Fruit fly (Drosophila melanogaster): ENCODE results near the gene snf.

snf gene

DNA sequence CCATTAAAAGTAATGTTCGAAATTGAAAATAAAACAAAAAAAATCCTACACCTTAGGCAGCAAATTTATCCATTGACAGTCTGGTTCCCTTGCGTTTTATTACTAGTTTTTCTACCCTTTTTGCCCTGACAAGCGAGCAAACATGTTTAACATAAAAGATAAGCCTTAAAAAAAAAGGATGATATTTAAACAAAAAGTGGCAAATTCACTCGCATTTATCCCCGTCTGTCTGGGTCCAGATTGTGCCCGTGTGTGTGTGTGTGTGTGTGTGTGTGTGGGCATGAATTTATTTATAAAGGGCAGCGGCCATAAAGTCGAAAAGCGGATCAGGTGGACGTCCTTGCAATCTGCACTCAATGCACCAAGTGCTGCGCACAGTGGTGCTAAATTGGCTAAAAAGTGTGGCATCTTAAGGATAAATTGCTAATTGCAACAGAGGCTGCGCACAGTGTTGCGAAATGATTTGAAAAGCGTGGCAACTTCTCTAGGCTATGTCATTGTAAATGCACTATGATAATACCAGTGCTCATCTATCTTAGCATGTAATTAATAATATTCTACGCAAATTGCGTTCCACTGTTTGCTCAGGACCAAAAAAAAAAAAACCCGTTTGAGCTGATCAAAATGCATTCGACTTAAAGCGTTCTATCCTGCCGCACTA, 8.3 kb upstream of the snf start (continued):
- TF ChIP-seq CG3919 (GFP tag; optimal IDR thresholded peaks at IDR 0.05) (peak; percentile 60), pdm3 (GFP tag; optimal IDR thresholded peaks at IDR 0.05) (peak; percentile 53), CG6163 (GFP tag; IDR thresholded peaks at IDR 0.05) (0 out of 3 replicates have a peak, but pooled peaks have one; percentile 67), CG10631 (GFP tag; optimal IDR thresholded peaks at IDR 0.05) (peak; percentile 48), OdsH (GFP tag; optimal IDR thresholded peaks at IDR 0.05) (peak; percentile 29), topi (GFP tag; optimal IDR thresholded peaks at IDR 0.05) (peak; percentile 55), Eip93F (GFP tag; optimal IDR thresholded peaks at IDR 0.05) (no peak), cyc (GFP tag; optimal IDR thresholded peaks at IDR 0.05) (peak; percentile 30), CG16779 (tag; optimal IDR thresholded peaks at IDR 0.05) (no peak), CG11762 (GFP tag; optimal IDR thresholded peaks at IDR 0.05; ENCODE audit: insufficient read depth) (no peak), CG11294 (GFP tag; IDR thresholded peaks at IDR 0.05) (no peak), CG6276 (GFP tag; optimal IDR thresholded peaks at IDR 0.05) (no peak), CG34406 (GFP tag; optimal IDR thresholded peaks at IDR 0.05) (peak; percentile 34), Sox15 (GFP tag; optimal IDR thresholded peaks at IDR 0.05) (peak; percentile 27), eg (GFP tag; IDR thresholded peaks at IDR 0.05) (no peak), esn (GFP tag; optimal IDR thresholded peaks at IDR 0.05) (peak; percentile 58), fd85E (GFP tag; optimal IDR thresholded peaks at IDR 0.05) (no peak), fkh (GFP tag; optimal IDR thresholded peaks at IDR 0.05) (no peak), Ets96B (tag; optimal IDR thresholded peaks at IDR 0.05) (peak; percentile 54), CG31627 (GFP tag; optimal IDR thresholded peaks at IDR 0.05) (peak; percentile 9), CG6854 (GFP tag; optimal IDR thresholded peaks at IDR 0.05) (no peak), spab (GFP tag; optimal IDR thresholded peaks at IDR 0.05) (peak; percentile 61), CG6792 (GFP tag; optimal IDR thresholded peaks at IDR 0.05) (peak; percentile 53), CG8632 (GFP tag; optimal IDR thresholded peaks at IDR 0.05) (peak; percentile 52), Hr38 (GFP tag; optimal IDR thresholded peaks at IDR 0.05) (no peak), CG4318 (GFP tag; optimal IDR thresholded peaks at IDR 0.05) (no peak), Blimp-1 (GFP tag; optimal IDR thresholded peaks at IDR 0.05) (no peak), vri (GFP tag; optimal IDR thresholded peaks at IDR 0.05) (no peak), CG32006 (GFP tag; optimal IDR thresholded peaks at IDR 0.05) (no peak), Eip75B (GFP tag; optimal IDR thresholded peaks at IDR 0.05) (peak; percentile 75), Smox (GFP tag; optimal IDR thresholded peaks at IDR 0.05) (no peak), Sox14 (GFP tag; optimal IDR thresholded peaks at IDR 0.05) (peak; percentile 67), ss (GFP tag; optimal IDR thresholded peaks at IDR 0.05) (peak; percentile 45 to 71)

DNA sequence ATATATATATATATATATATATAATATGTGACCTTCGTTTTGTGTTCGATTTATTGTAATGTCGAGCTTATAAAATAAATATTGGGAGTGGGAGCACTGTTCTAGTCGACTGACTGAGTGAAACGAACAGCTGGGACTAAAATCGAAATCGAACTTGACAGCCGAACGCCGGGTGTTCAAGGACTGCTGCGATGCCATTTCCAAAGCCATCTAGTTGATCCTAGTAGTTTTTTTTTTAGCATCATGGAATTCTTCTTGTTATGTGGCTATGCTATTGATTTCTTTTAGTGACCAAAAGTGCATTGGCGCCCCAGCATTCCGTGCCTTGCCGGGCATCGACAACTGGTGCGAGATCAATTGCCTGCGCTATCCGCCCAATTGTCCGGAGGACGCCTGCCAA, 3.5 kb upstream of the snf start, which contains the start of gene CG3323:
TSS of gene CG3323 (minus strand) at position 101 of the 400 bp plus-strand sequence.
- TF ChIP-seq CG4318 (GFP tag; optimal IDR thresholded peaks at IDR 0.05): no peak

DNA sequence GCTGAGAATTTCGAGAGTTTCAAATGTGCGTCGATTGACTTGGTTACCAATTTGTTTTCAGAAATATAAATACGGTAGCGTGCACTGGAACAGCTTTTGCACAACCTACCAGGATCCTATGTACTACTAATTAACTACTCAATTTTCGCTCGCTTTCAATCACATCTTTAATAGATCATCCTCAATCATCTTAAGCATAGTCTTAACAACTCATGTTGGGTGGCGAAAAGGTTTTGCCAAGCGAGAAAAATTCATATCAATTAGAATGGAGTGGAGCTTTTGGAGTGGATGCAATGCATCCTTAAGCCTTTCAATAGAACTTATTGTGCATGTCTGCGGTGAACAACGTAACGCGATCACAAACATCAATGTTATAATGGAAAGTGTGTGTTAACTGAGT, 1.7 kb upstream of the snf start, which contains the start of gene CG17764:
TSS of gene CG17764 (minus strand) at position 101 of the 400 bp plus-strand sequence.
- TF ChIP-seq esn (GFP tag; optimal IDR thresholded peaks at IDR 0.05) (no peak), CG11294 (GFP tag; IDR thresholded peaks at IDR 0.05) (no peak), Lpt (GFP tag; optimal IDR thresholded peaks at IDR 0.05) (no peak)

DNA sequence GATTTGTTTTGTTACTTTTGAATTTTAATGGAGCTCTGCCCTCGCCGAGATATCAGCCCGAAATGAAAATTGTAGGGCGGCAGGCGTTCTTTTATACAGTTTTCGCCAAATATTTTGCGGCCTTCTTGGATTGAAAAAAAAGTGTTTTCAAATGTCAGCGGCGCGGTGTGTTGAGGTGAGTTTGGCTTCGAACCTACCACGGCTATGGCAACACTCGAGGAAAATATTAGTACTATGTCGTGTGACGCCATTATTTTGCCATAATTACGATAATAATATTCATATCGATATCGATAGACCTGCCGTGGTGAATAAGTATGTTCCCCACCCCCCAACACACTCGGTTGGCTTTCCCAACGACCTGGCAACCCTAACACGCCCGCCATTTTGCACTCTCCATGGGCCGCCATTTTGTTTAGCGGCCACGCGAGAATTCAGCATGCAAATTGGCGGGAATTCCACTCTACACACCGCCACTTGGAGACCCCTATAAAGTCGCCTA, 2.8 kb downstream of the snf start, which contains the start of the genes TrxT and dhd:
TSS of gene TrxT (minus strand) at position 51 of the 502 bp plus-strand sequence.
TSS of gene dhd (plus strand) at position 334 of the 502 bp plus-strand sequence.
- TF ChIP-seq fkh (GFP tag; optimal IDR thresholded peaks at IDR 0.05) (no peak), topi (GFP tag; optimal IDR thresholded peaks at IDR 0.05) (no peak), CG11902 (GFP tag; optimal IDR thresholded peaks at IDR 0.05) (no peak), CG6163 (GFP tag; IDR thresholded peaks at IDR 0.05) (peak; percentile 67), spab (GFP tag; optimal IDR thresholded peaks at IDR 0.05) (no peak), CG32006 (GFP tag; optimal IDR thresholded peaks at IDR 0.05) (no peak), Met (GFP tag; optimal IDR thresholded peaks at IDR 0.05) (no peak), CG11762 (GFP tag; optimal IDR thresholded peaks at IDR 0.05; ENCODE audit: insufficient read depth) (no peak), dac (GFP tag; optimal IDR thresholded peaks at IDR 0.05) (no peak), CG8119 (GFP tag; IDR thresholded peaks at IDR 0.05) (peak; percentile 36; the same call in 1 of the 3 replicates), CG6276 (GFP tag; optimal IDR thresholded peaks at IDR 0.05) (no peak), Blimp-1 (GFP tag; optimal IDR thresholded peaks at IDR 0.05) (no peak), ss (GFP tag; optimal IDR thresholded peaks at IDR 0.05) (no peak), CG3032 (tag; optimal IDR thresholded peaks at IDR 0.05) (peak; percentile 95), vri (GFP tag; optimal IDR thresholded peaks at IDR 0.05) (no peak), Hr39 (GFP tag; optimal IDR thresholded peaks at IDR 0.05) (no peak), CG10669 (GFP tag; optimal IDR thresholded peaks at IDR 0.05) (no peak), Ets21C (GFP tag; optimal IDR thresholded peaks at IDR 0.05) (no peak), eg (GFP tag; IDR thresholded peaks at IDR 0.05) (peak; percentile 77), CG8632 (GFP tag; optimal IDR thresholded peaks at IDR 0.05) (no peak), CG16779 (tag; optimal IDR thresholded peaks at IDR 0.05) (no peak), Sox102F (GFP tag; optimal IDR thresholded peaks at IDR 0.05) (no peak)
